Worm (Caenorhabditis elegans) whole organism, L3 larva: ENCODE results near the gene pkc-1.

Experiments used
- unc-62 ChIP-seq: fragments of 150-350 bp; sonication (generic microtip); optimal IDR thresholded peaks from 4 replicates; lab custom pipeline; 2014; ENCODE audit warnings: missing biosample characterization, missing genetic modification reagents, missing genetic modification characterization
- ztf-4 ChIP-seq: fragments of 150-350 bp; optimal IDR thresholded peaks from 2 replicates; lab custom pipeline; 2014; ENCODE audit warnings: missing biosample characterization, missing genetic modification characterization

- TF ChIP-seq unc-62 (GFP tag; lab: Kevin White, UChicago) (no peak), ztf-4 (tag; lab: Kevin White, UChicago) (no peak)
Observed at ce11 chrV:11982309-11982708, 49.7 kb downstream of the pkc-1 start, which contains the start of gene rpt-1.
